Worm (Caenorhabditis elegans) whole organism, late embryonic: ENCODE results near the gene T05A7.6.

Experiments used
- C08G9.2 ChIP-seq: sonication (generic microtip); optimal IDR thresholded peaks from 2 replicates; lab custom pipeline; 2016; ENCODE audit warnings: mild to moderate bottlenecking, missing genetic modification characterization, moderate library complexity, missing compliant biosample characterization
- C38D4.7 ChIP-seq: fragments of 200-800 bp; sonication (Bioruptor generic); optimal IDR thresholded peaks from 2 replicates; lab custom pipeline; 2018; ENCODE audit warnings: mild to moderate bottlenecking, missing genetic modification characterization, moderate library complexity, missing compliant biosample characterization
- ceh-30 ChIP-seq: fragments of 150-350 bp; optimal IDR thresholded peaks from 2 replicates; lab custom pipeline; 2014; ENCODE audit warnings: missing biosample characterization, missing genetic modification characterization
- ceh-34 ChIP-seq: sonication (generic microtip); optimal IDR thresholded peaks from 2 replicates; lab custom pipeline; 2016; ENCODE audit warnings: mild to moderate bottlenecking, missing genetic modification characterization, missing compliant biosample characterization
- ceh-48 ChIP-seq: sonication (generic microtip); optimal IDR thresholded peaks from 2 replicates; lab custom pipeline; 2016; ENCODE audit warnings: missing genetic modification characterization, inconsistent platforms, missing compliant biosample characterization
- dmd-4 ChIP-seq: sonication (generic microtip); optimal IDR thresholded peaks from 2 replicates; lab custom pipeline; 2016; ENCODE audit warnings: borderline replicate concordance, missing genetic modification characterization, missing compliant biosample characterization
- fkh-6 ChIP-seq: sonication (generic microtip); optimal IDR thresholded peaks from 2 replicates; lab custom pipeline; 2016; ENCODE audit warnings: missing genetic modification characterization, missing compliant biosample characterization
- hlh-30 ChIP-seq: sonication (generic microtip); optimal IDR thresholded peaks from 2 replicates; lab custom pipeline; 2017; ENCODE audit warnings: antibody characterized with exemption, missing genetic modification characterization, missing compliant biosample characterization; ENCODE audit not compliant: insufficient read depth
- pha-4 ChIP-seq: fragments of 150-350 bp; optimal IDR thresholded peaks from 2 replicates; lab custom pipeline; 2018; ENCODE audit warnings: missing biosample characterization, missing genetic modification reagents, missing genetic modification characterization
- tbx-2 ChIP-seq: sonication (generic microtip); optimal IDR thresholded peaks from 2 replicates; lab custom pipeline; 2016; ENCODE audit warnings: missing genetic modification characterization, missing compliant biosample characterization

DNA sequence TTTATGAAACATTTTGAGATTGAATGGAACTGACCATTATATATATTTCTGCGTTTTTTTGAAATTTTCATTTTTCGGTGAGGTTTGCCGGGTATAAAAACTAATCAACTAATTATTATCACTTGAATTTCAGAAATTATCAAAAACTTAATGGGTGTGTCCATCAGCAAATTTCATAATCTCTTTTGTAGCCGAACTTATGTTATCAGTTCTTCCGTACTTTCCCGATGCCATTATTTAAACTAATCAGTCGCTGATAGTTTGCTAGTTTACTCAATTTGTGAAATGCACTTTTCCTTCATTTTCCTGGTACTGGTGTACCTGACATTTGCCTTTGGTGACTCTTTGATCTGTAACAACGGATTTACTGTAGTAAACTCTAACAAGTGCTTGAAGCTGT lies 2.6 kb upstream of the T05A7.6 start:
- TF ChIP-seq C38D4.7 (GFP tag; lab: Kevin White, UChicago) = no peak
- TF ChIP-seq hlh-30 (tag; lab: Kevin White, UChicago) = no peak
- no peak for TF ChIP-seq C08G9.2 (tag; lab: Kevin White, UChicago)
- no peak for TF ChIP-seq pha-4 (tag; lab: Kevin White, UChicago)
- no peak for TF ChIP-seq dmd-4 (tag; lab: Kevin White, UChicago)
- no peak for TF ChIP-seq ceh-30 (tag; lab: Kevin White, UChicago)
- no peak for TF ChIP-seq fkh-6 (tag; lab: Kevin White, UChicago)
- no peak for TF ChIP-seq tbx-2 (tag; lab: Kevin White, UChicago)
- no peak for TF ChIP-seq ceh-34
- no peak for TF ChIP-seq ceh-48
